Worm (Caenorhabditis elegans): ENCODE results near the gene gpa-2.

- no peak for TF ChIP-seq scrt-1 (GFP tag; IDR thresholded peaks at IDR 0.05)
- TF ChIP-seq sea-1 (GFP tag; conservative IDR thresholded peaks at IDR 0.05), result no peak
- TF ChIP-seq ama-1 (optimal IDR thresholded peaks at IDR 0.05), result no peak
Observed at ce11 chrV:8379206-8379605, 8.4 kb downstream of the gpa-2 start, which contains the start of gene F52E1.5.

Data from whole organism, early embryonic.